Worm (Caenorhabditis elegans) whole organism, midembryonic: Measurements from ENCODE around the gene irld-8.

ENCODE experiments used
- T22C8.4 ChIP-seq: fragments of 200-800 bp; sonication (Bioruptor generic); IDR thresholded peaks from 2 replicates; pipeline ENCODE4 v1.3.6; 2022; ENCODE audit warnings: missing genetic modification characterization, missing compliant biosample characterization
- cog-1 ChIP-seq: sonication (generic microtip); optimal IDR thresholded peaks from 2 replicates; lab custom pipeline; 2016; ENCODE audit warnings: missing genetic modification characterization, missing compliant biosample characterization
- ref-1 ChIP-seq: fragments of 200-800 bp; sonication (Bioruptor generic); conservative IDR thresholded peaks from 2 replicates; pipeline ENCODE4 v1.3.6; 2022; ENCODE audit warnings: missing genetic modification reagents, missing genetic modification characterization, missing compliant biosample characterization
- ztf-29 ChIP-seq: fragments of 200-800 bp; sonication (Bioruptor generic); IDR thresholded peaks from 2 replicates; pipeline ENCODE4 v1.3.6; 2022; ENCODE audit warnings: missing genetic modification reagents, missing genetic modification characterization, missing compliant biosample characterization

DNA sequence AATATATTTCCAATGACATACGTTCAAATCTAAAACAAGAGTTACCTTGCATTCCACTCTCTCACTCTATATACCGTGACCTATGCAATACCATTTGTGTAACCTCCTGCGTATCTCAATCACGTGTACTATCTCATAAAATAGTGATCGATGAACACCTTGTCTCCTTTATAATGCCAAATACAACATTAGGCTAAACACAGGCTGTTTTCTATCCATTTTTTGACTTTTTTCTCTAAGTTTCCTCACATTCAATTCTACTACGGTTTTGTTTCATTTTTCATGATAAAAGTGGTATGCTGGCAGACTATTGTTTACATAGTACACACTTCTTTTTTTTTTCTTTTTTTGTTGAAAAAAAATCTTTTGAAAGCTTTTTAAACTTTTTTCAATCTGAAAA is 30.7 kb downstream of the irld-8 start:
- TF ChIP-seq ztf-29 (GFP tag; lab: Robert Waterston, UW) = no peak
- TF ChIP-seq cog-1 (tag; lab: Kevin White, UChicago) = no peak
- TF ChIP-seq T22C8.4 = no peak
- no peak for TF ChIP-seq ref-1 (GFP tag; lab: Robert Waterston, UW)
